Fruit fly (Drosophila melanogaster) Kc167 (cell line): ENCODE measurements around the gene GstD9.

Experiments used
- Myc ChIP-seq: fragments of >200 bp; optimal IDR thresholded peaks from 2 replicates; lab custom pipeline; 2017; ENCODE audit warnings: missing external identifiers
- Sin3A ChIP-seq: fragments of >200 bp; optimal IDR thresholded peaks from 2 replicates; lab custom pipeline; 2018; ENCODE audit warnings: missing external identifiers
- h ChIP-seq: fragments of >200 bp; optimal IDR thresholded peaks from 3 replicates; lab custom pipeline; 2018; ENCODE audit warnings: missing external identifiers
- psq ChIP-seq: fragments of >200 bp; optimal IDR thresholded peaks from 2 replicates; lab custom pipeline; 2017; ENCODE audit warnings: missing external identifiers
- ttk ChIP-seq: sonication (Bioruptor generic); optimal IDR thresholded peaks from 2 replicates; lab custom pipeline; 2017; ENCODE audit warnings: missing external identifiers

DNA sequence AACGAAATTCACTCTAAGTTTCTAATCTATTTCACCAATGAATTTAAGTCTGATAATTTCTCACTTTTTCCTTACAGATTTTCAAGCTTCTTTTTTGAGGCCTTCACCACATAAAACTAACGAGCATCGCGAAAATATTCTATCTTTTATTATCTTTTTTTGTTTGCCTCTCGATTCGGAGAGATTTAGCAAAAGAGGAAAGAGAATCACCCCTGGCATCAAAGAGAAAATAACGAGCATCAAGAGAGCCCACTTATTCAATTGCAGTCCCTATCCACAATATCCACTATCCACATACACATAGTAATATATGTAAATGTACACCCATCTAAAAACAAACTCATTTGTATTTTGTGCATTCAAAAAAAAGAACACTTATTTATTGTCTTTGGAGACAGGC lies at the start of gene GstD9:
- TF ChIP-seq h (no peak), Sin3A (lab: Kevin White, UChicago) (no peak), psq (no peak), ttk (lab: Kevin White, UChicago) (no peak), Myc (lab: Kevin White, UChicago) (no peak)
